Worm (Caenorhabditis elegans): Measurements from ENCODE around the gene mrp-8.

- no peak for TF ChIP-seq ama-1 (optimal IDR thresholded peaks at IDR 0.05)
- no peak for TF ChIP-seq tbx-11 (GFP tag; IDR thresholded peaks at IDR 0.05)
- no peak for TF ChIP-seq aly-1 (tag; optimal IDR thresholded peaks at IDR 0.05)
- TF ChIP-seq flt-1 (GFP tag; IDR thresholded peaks at IDR 0.05), result no peak
These were observed 43.2 kb downstream of the mrp-8 start for ce11 chrIII:12259793-12260192.

Data from whole organism, early embryonic.